Fruit fly (Drosophila melanogaster) whole organism: ENCODE data around the gene nompC.

Source experiments
- Dll ChIP-seq: fragments of >200 bp; optimal IDR thresholded peaks from 2 replicates; lab custom pipeline; 2017
- EcR ChIP-seq, 2 experiments: fragments of >200 bp; optimal IDR thresholded peaks; 2 replicates each; lab custom pipeline; 2017; ENCODE audit warnings: missing biosample characterization in 2 of 2, missing genetic modification characterization in 2 of 2, missing genetic modification reagents in 2 of 2
- psq ChIP-seq: fragments of >200 bp; optimal IDR thresholded peaks from 2 replicates; lab custom pipeline; 2017

dm6 chr2L:5327266-5327621 is 18.8 kb upstream of the nompC start:
- TF ChIP-seq Dll (lab: Kevin White, UChicago) (no peak), psq (lab: Kevin White, UChicago) (no peak), EcR (GFP tag; optimal IDR thresholded peaks at IDR 0.05; lab: Kevin White, UChicago) (no peak)
